Worm (Caenorhabditis elegans) whole organism, midembryonic: ENCODE data around the gene odr-2.

Source experiments
- T22C8.4 ChIP-seq: fragments of 200-800 bp; sonication (Bioruptor generic); IDR thresholded peaks from 2 replicates; pipeline ENCODE4 v1.3.6; 2022; ENCODE audit warnings: missing genetic modification characterization, missing compliant biosample characterization
- cog-1 ChIP-seq: sonication (generic microtip); optimal IDR thresholded peaks from 2 replicates; lab custom pipeline; 2016; ENCODE audit warnings: missing genetic modification characterization, missing compliant biosample characterization
- flt-1 ChIP-seq: fragments of 200-800 bp; sonication (Bioruptor generic); IDR thresholded peaks from 2 replicates; pipeline ENCODE4 v1.3.6; 2022; ENCODE audit warnings: missing genetic modification characterization, missing compliant biosample characterization
- klf-2 ChIP-seq: fragments of 200-800 bp; sonication (Bioruptor generic); conservative IDR thresholded peaks from 2 replicates; pipeline ENCODE4 v1.3.6; 2022; ENCODE audit warnings: missing genetic modification reagents, missing genetic modification characterization, missing compliant biosample characterization
- med-1 ChIP-seq: sonication (generic microtip); optimal IDR thresholded peaks from 2 replicates; lab custom pipeline; 2017; ENCODE audit warnings: missing genetic modification characterization, mild to moderate bottlenecking, missing compliant biosample characterization, antibody characterized with exemption, missing genetic modification reagents; ENCODE audit not compliant: insufficient read depth
- ref-1 ChIP-seq: fragments of 200-800 bp; sonication (Bioruptor generic); conservative IDR thresholded peaks from 2 replicates; pipeline ENCODE4 v1.3.6; 2022; ENCODE audit warnings: missing genetic modification reagents, missing genetic modification characterization, missing compliant biosample characterization
- tab-1 ChIP-seq: fragments of 200-800 bp; sonication (Bioruptor generic); IDR thresholded peaks from 2 replicates; pipeline ENCODE4 v1.3.6; 2022; ENCODE audit warnings: missing genetic modification characterization, missing compliant biosample characterization
- ztf-23 ChIP-seq: fragments of 200-800 bp; sonication (Bioruptor generic); IDR thresholded peaks from 2 replicates; pipeline ENCODE4 v1.3.6; 2022; ENCODE audit warnings: missing genetic modification reagents, missing genetic modification characterization, missing compliant biosample characterization
- ztf-29 ChIP-seq: fragments of 200-800 bp; sonication (Bioruptor generic); IDR thresholded peaks from 2 replicates; pipeline ENCODE4 v1.3.6; 2022; ENCODE audit warnings: missing genetic modification reagents, missing genetic modification characterization, missing compliant biosample characterization

ce11 chrV:7147370-7147769, 44.0 kb downstream of the odr-2 start, which contains the start of gene ugt-38:
- TF ChIP-seq flt-1: no peak
- no peak for TF ChIP-seq klf-2 (GFP tag; lab: Robert Waterston, UW)
- TF ChIP-seq cog-1 (tag; lab: Kevin White, UChicago): no peak
- TF ChIP-seq med-1 (GFP tag; lab: Kevin White, UChicago): no peak
- no peak for TF ChIP-seq T22C8.4 (GFP tag; lab: Robert Waterston, UW)
- TF ChIP-seq tab-1 (GFP tag; lab: Robert Waterston, UW): no peak
- TF ChIP-seq ztf-29 (GFP tag; lab: Robert Waterston, UW): no peak
- TF ChIP-seq ref-1: no peak
- TF ChIP-seq ztf-23 (GFP tag; lab: Robert Waterston, UW): no peak
